Fruit fly (Drosophila melanogaster) whole organism, embryonic: ENCODE measurements around the gene Trm1.

Experiments
- Antp ChIP-seq: fragments of 200-800 bp; sonication (Bioruptor generic); optimal IDR thresholded peaks from 3 replicates; lab custom pipeline; 2016; ENCODE audit warnings: missing biosample characterization, missing genetic modification characterization
- CG10209 ChIP-seq: fragments of 200-800 bp; sonication (Bioruptor generic); optimal IDR thresholded peaks from 3 replicates; lab custom pipeline; 2017; ENCODE audit warnings: missing biosample characterization, mild to moderate bottlenecking, missing genetic modification characterization, missing genetic modification reagents
- CG11093 ChIP-seq: fragments of 200-800 bp; sonication (Bioruptor generic); IDR thresholded peaks from 3 replicates; pipeline ENCODE4 v1.3.6; 2022; ENCODE audit warnings: missing biosample characterization, missing genetic modification characterization
- CG11504 ChIP-seq: fragments of 200-800 bp; sonication (Bioruptor generic); optimal IDR thresholded peaks from 3 replicates; lab custom pipeline; 2019; ENCODE audit warnings: missing biosample characterization, mild to moderate bottlenecking, missing genetic modification characterization, moderate library complexity
- CG11695 ChIP-seq: fragments of 200-800 bp; sonication (Bioruptor generic); IDR thresholded peaks from 3 replicates; pipeline ENCODE4 v1.3.6; 2022; ENCODE audit warnings: missing biosample characterization, missing genetic modification characterization
- CG12071 ChIP-seq: fragments of 200-800 bp; sonication (Bioruptor generic); optimal IDR thresholded peaks from 3 replicates; lab custom pipeline; 2018; ENCODE audit warnings: missing biosample characterization, mild to moderate bottlenecking, missing genetic modification characterization
- CG13287 ChIP-seq: fragments of 200-800 bp; sonication (Bioruptor generic); IDR thresholded peaks from 2 replicates; pipeline ENCODE4 v1.3.6; 2022; ENCODE audit warnings: missing biosample characterization, missing genetic modification characterization; ENCODE audit not compliant: partially characterized antibody
- CG13424 ChIP-seq: fragments of 200-800 bp; sonication (Bioruptor generic); optimal IDR thresholded peaks from 2 replicates; lab custom pipeline; 2019; ENCODE audit warnings: missing biosample characterization, mild to moderate bottlenecking, missing genetic modification characterization, moderate library complexity
- CG1529 ChIP-seq: fragments of 200-800 bp; sonication (Bioruptor generic); optimal IDR thresholded peaks from 3 replicates; lab custom pipeline; 2018; ENCODE audit warnings: missing biosample characterization, missing genetic modification characterization
- CG15514 ChIP-seq: fragments of 200-800 bp; sonication (Bioruptor generic); optimal IDR thresholded peaks from 3 replicates; lab custom pipeline; 2017; ENCODE audit warnings: missing biosample characterization, missing genetic modification characterization, mild to moderate bottlenecking, moderate library complexity, missing genetic modification reagents
- CG15601 ChIP-seq: fragments of 200-800 bp; sonication (Bioruptor generic); optimal IDR thresholded peaks from 3 replicates; lab custom pipeline; 2019; ENCODE audit warnings: missing biosample characterization, mild to moderate bottlenecking, missing genetic modification characterization, moderate library complexity
- CG1603 ChIP-seq: fragments of 200-800 bp; sonication (Bioruptor generic); optimal IDR thresholded peaks from 2 replicates; lab custom pipeline; 2019; ENCODE audit warnings: missing biosample characterization, mild to moderate bottlenecking, missing genetic modification characterization, moderate library complexity
- CG17186 ChIP-seq: fragments of 200-800 bp; sonication (Bioruptor generic); optimal IDR thresholded peaks from 3 replicates; lab custom pipeline; 2017; ENCODE audit warnings: missing biosample characterization, missing genetic modification reagents, missing genetic modification characterization
- CG17829 ChIP-seq: fragments of 200-800 bp; optimal IDR thresholded peaks from 2 replicates; lab custom pipeline; 2019; ENCODE audit warnings: missing biosample characterization, mild to moderate bottlenecking, missing genetic modification characterization, moderate library complexity
- CG2129 ChIP-seq: fragments of 200-800 bp; sonication (Bioruptor generic); IDR thresholded peaks from 2 replicates; pipeline ENCODE4 v1.3.6; 2022; ENCODE audit warnings: missing biosample characterization, missing genetic modification characterization; ENCODE audit not compliant: partially characterized antibody
- CG2875 ChIP-seq: fragments of 200-800 bp; sonication (Bioruptor generic); optimal IDR thresholded peaks from 2 replicates; lab custom pipeline; 2017; ENCODE audit warnings: missing biosample characterization, mild to moderate bottlenecking, missing genetic modification characterization, missing genetic modification reagents
- CG32772 ChIP-seq: fragments of 200-800 bp; sonication (Bioruptor generic); IDR thresholded peaks from 2 replicates; pipeline ENCODE4 v1.3.6; 2022; ENCODE audit warnings: missing biosample characterization, missing genetic modification characterization
- CG3995 ChIP-seq: fragments of 200-800 bp; sonication (Bioruptor generic); optimal IDR thresholded peaks from 3 replicates; lab custom pipeline; 2016; ENCODE audit warnings: missing biosample characterization, missing genetic modification characterization
- CG42726 ChIP-seq: fragments of 200-800 bp; sonication (Bioruptor generic); IDR thresholded peaks from 2 replicates; pipeline ENCODE4 v1.3.6; 2022; ENCODE audit warnings: missing biosample characterization, missing genetic modification characterization; ENCODE audit not compliant: partially characterized antibody
- CG4424 ChIP-seq: fragments of 200-800 bp; sonication (Bioruptor generic); optimal IDR thresholded peaks from 3 replicates; lab custom pipeline; 2016; ENCODE audit warnings: missing biosample characterization, missing genetic modification characterization
- CG6791 ChIP-seq: fragments of 200-800 bp; sonication (Bioruptor generic); IDR thresholded peaks from 3 replicates; pipeline ENCODE4 v1.3.6; 2022; ENCODE audit warnings: missing biosample characterization, missing genetic modification characterization; ENCODE audit not compliant: partially characterized antibody
- CG7963 ChIP-seq: fragments of 200-800 bp; sonication (Bioruptor generic); IDR thresholded peaks from 3 replicates; pipeline ENCODE4 v1.3.6; 2022; ENCODE audit warnings: missing biosample characterization, missing genetic modification characterization; ENCODE audit not compliant: partially characterized antibody
- CG7987 ChIP-seq: fragments of 200-800 bp; sonication (Bioruptor generic); optimal IDR thresholded peaks from 2 replicates; lab custom pipeline; 2018; ENCODE audit warnings: missing biosample characterization, mild to moderate bottlenecking, missing genetic modification characterization, moderate library complexity
- CG8290 ChIP-seq, 3 experiments: fragments of 200-800 bp; sonication (Bioruptor generic); optimal IDR thresholded peaks; 2 replicates each; lab custom pipeline; 2016 to 2019; ENCODE audit warnings: missing biosample characterization in 3 of 3, missing genetic modification characterization in 3 of 3, mild to moderate bottlenecking in 2 of 3, moderate library complexity in 1 of 3
- CG8944 ChIP-seq: fragments of 200-800 bp; sonication (Bioruptor generic); optimal IDR thresholded peaks from 3 replicates; lab custom pipeline; 2016; ENCODE audit warnings: missing biosample characterization, missing genetic modification characterization
- CG9727 ChIP-seq: fragments of 200-800 bp; sonication (Bioruptor generic); optimal IDR thresholded peaks from 3 replicates; lab custom pipeline; 2017; ENCODE audit warnings: missing biosample characterization, mild to moderate bottlenecking, missing genetic modification characterization
- Dref ChIP-seq: fragments of 200-800 bp; sonication (Bioruptor generic); IDR thresholded peaks from 2 replicates; pipeline ENCODE4 v1.3.6; 2022; ENCODE audit warnings: missing biosample characterization, missing genetic modification characterization
- Fer1 ChIP-seq: fragments of 200-800 bp; sonication (Bioruptor generic); optimal IDR thresholded peaks from 2 replicates; lab custom pipeline; 2017; ENCODE audit warnings: missing biosample characterization, mild to moderate bottlenecking, missing genetic modification characterization
- H15 ChIP-seq: fragments of 200-800 bp; sonication (Bioruptor generic); IDR thresholded peaks from 3 replicates; pipeline ENCODE4 v1.3.6; 2022; ENCODE audit warnings: missing biosample characterization, missing genetic modification characterization
- HHEX ChIP-seq: fragments of 200-800 bp; sonication (Bioruptor generic); optimal IDR thresholded peaks from 3 replicates; lab custom pipeline; 2017; ENCODE audit warnings: missing biosample characterization, mild to moderate bottlenecking, missing genetic modification characterization, missing genetic modification reagents
- MBD-R2 ChIP-seq: fragments of 200-800 bp; sonication (Bioruptor generic); IDR thresholded peaks from 2 replicates; pipeline ENCODE4 v1.3.6; 2022; ENCODE audit warnings: missing biosample characterization, missing genetic modification characterization
- Nf-YC ChIP-seq: fragments of 200-800 bp; optimal IDR thresholded peaks from 3 replicates; lab custom pipeline; 2019; ENCODE audit warnings: missing biosample characterization, mild to moderate bottlenecking, missing genetic modification characterization, moderate library complexity
- PHDP ChIP-seq: fragments of 200-800 bp; sonication (Bioruptor generic); optimal IDR thresholded peaks from 3 replicates; lab custom pipeline; 2018; ENCODE audit warnings: missing biosample characterization, mild to moderate bottlenecking, missing genetic modification characterization, moderate library complexity
- Side ChIP-seq: fragments of 200-800 bp; sonication (Bioruptor generic); optimal IDR thresholded peaks from 2 replicates; lab custom pipeline; 2016; ENCODE audit warnings: missing biosample characterization, missing genetic modification characterization
- Sin3A ChIP-seq: fragments of >200 bp; optimal IDR thresholded peaks from 2 replicates; lab custom pipeline; 2018
- Sry-δ ChIP-seq: fragments of 200-800 bp; sonication (Bioruptor generic); optimal IDR thresholded peaks from 2 replicates; lab custom pipeline; 2016; ENCODE audit warnings: missing biosample characterization, missing genetic modification characterization
- abd-A ChIP-seq: fragments of 200-800 bp; sonication (Bioruptor generic); optimal IDR thresholded peaks from 3 replicates; lab custom pipeline; 2019; ENCODE audit warnings: missing biosample characterization, mild to moderate bottlenecking, missing genetic modification characterization, moderate library complexity
- cad ChIP-seq: fragments of >200 bp; optimal IDR thresholded peaks from 2 replicates; lab custom pipeline; 2017; ENCODE audit warnings: missing biosample characterization, missing genetic modification characterization
- corto ChIP-seq: fragments of 200-800 bp; sonication (Bioruptor generic); optimal IDR thresholded peaks from 2 replicates; lab custom pipeline; 2016; ENCODE audit warnings: missing biosample characterization, mild to moderate bottlenecking, missing genetic modification characterization, moderate library complexity
- cwo ChIP-seq: fragments of 200-800 bp; sonication (Bioruptor generic); optimal IDR thresholded peaks from 3 replicates; lab custom pipeline; 2017; ENCODE audit warnings: missing biosample characterization, missing genetic modification characterization, mild to moderate bottlenecking, moderate library complexity, missing genetic modification reagents
- ftz-f1 ChIP-seq: fragments of 200-800 bp; sonication (Bioruptor generic); optimal IDR thresholded peaks from 2 replicates; lab custom pipeline; 2016; ENCODE audit warnings: missing biosample characterization, missing genetic modification characterization
- gro ChIP-seq: fragments of 200-800 bp; sonication (Bioruptor generic); optimal IDR thresholded peaks from 2 replicates; lab custom pipeline; 2016; ENCODE audit warnings: missing biosample characterization, missing genetic modification characterization
- her ChIP-seq: fragments of 200-800 bp; sonication (Bioruptor generic); optimal IDR thresholded peaks from 2 replicates; lab custom pipeline; 2016; ENCODE audit warnings: missing biosample characterization, missing genetic modification characterization
- org-1 ChIP-seq: fragments of 200-800 bp; sonication (Bioruptor generic); optimal IDR thresholded peaks from 2 replicates; lab custom pipeline; 2017; ENCODE audit warnings: missing biosample characterization, missing genetic modification characterization
- pita ChIP-seq: fragments of 200-800 bp; sonication (Bioruptor generic); optimal IDR thresholded peaks from 2 replicates; lab custom pipeline; 2017; ENCODE audit warnings: missing biosample characterization, mild to moderate bottlenecking, missing genetic modification characterization
- pzg ChIP-seq: fragments of 200-800 bp; sonication (Bioruptor generic); optimal IDR thresholded peaks from 3 replicates; lab custom pipeline; 2018; ENCODE audit warnings: missing biosample characterization, mild to moderate bottlenecking, missing genetic modification characterization, moderate library complexity
- sisA ChIP-seq: fragments of 200-800 bp; sonication (Bioruptor generic); IDR thresholded peaks from 2 replicates; pipeline ENCODE4 v1.3.6; 2022; ENCODE audit warnings: missing biosample characterization, missing genetic modification characterization
- sug ChIP-seq: fragments of 200-800 bp; optimal IDR thresholded peaks from 2 replicates; lab custom pipeline; 2019; ENCODE audit warnings: missing biosample characterization, mild to moderate bottlenecking, missing genetic modification characterization, moderate library complexity
- tll ChIP-seq, 2 experiments: fragments of 200-800 bp in 1 of 2; fragments of >200 bp in 1 of 2; sonication (Bioruptor generic) in 1 of 2; optimal IDR thresholded peaks; 2 replicates each; lab custom pipeline; 2017 to 2019; ENCODE audit warnings: missing biosample characterization in 2 of 2, missing genetic modification characterization in 2 of 2, mild to moderate bottlenecking in 1 of 2, moderate library complexity in 1 of 2
- wor ChIP-seq: fragments of 200-800 bp; sonication (Bioruptor generic); IDR thresholded peaks from 2 replicates; pipeline ENCODE4 v1.3.6; 2022; ENCODE audit warnings: missing biosample characterization, missing genetic modification characterization

The Trm1 gene

dm6 chr2L:12434535-12434938 lies 6.7 kb downstream of the Trm1 start, which contains the start of gene SC35 (continued):
- TF ChIP-seq CG8290 (GFP tag; optimal IDR thresholded peaks at IDR 0.05; lab: Kevin White, UChicago) = no peak
- peak in 1 of 2 experiments; percentile 58 for TF ChIP-seq CG8290 (tag; optimal IDR thresholded peaks at IDR 0.05; lab: Kevin White, UChicago)
- TF ChIP-seq org-1 (GFP tag; lab: Kevin White, UChicago) = no peak
- TF ChIP-seq CG2129 (GFP tag; lab: Robert Waterston, UW) = no peak
- TF ChIP-seq CG17829 (tag; lab: Kevin White, UChicago) = peak; percentile 3
- TF ChIP-seq CG1529 = no peak
- TF ChIP-seq sug (tag; lab: Kevin White, UChicago) = no peak
- TF ChIP-seq pita (GFP tag; lab: Kevin White, UChicago) = no peak
- no peak for TF ChIP-seq CG11504 (tag; lab: Kevin White, UChicago)
- TF ChIP-seq Antp (GFP tag; lab: Kevin White, UChicago) = no peak
- peak; percentile 2 for TF ChIP-seq Side (GFP tag; lab: Kevin White, UChicago)
- TF ChIP-seq CG7963 (GFP tag; lab: Robert Waterston, UW) = 0 out of 3 replicates have a peak, but pooled peaks have one; percentile 13
- TF ChIP-seq sisA (GFP tag; lab: Robert Waterston, UW) = no peak
- TF ChIP-seq CG13287 (GFP tag; lab: Robert Waterston, UW) = peak; percentile 15; the same call in 1 of the 2 replicates
- no peak for TF ChIP-seq cwo
- TF ChIP-seq Dref (GFP tag; lab: Robert Waterston, UW) = peak; percentile 10; the same call in 1 of the 2 replicates
- TF ChIP-seq CG1603 = peak; percentile 37
- no peak for TF ChIP-seq CG32772 (GFP tag; lab: Robert Waterston, UW)
- no peak for TF ChIP-seq cad
- no peak for TF ChIP-seq CG9727 (GFP tag; lab: Kevin White, UChicago)
- peak; percentile 76 for TF ChIP-seq CG15514 (GFP tag; lab: Kevin White, UChicago)
- TF ChIP-seq CG7987 (GFP tag; lab: Kevin White, UChicago) = peak; percentile 40
- no peak for TF ChIP-seq CG10209 (GFP tag; lab: Kevin White, UChicago)
- no peak for TF ChIP-seq Fer1
- peak; percentile 61 for TF ChIP-seq MBD-R2 (GFP tag; lab: Robert Waterston, UW)
- TF ChIP-seq CG42726 = no peak
- TF ChIP-seq CG6791 (GFP tag; lab: Robert Waterston, UW) = peak; percentile 9; the same call in 1 of the 3 replicates
- TF ChIP-seq CG15601 (tag; lab: Kevin White, UChicago) = no peak
- peak; percentile 42 for TF ChIP-seq Sry-δ (GFP tag; lab: Kevin White, UChicago)
- peak; percentile 50 for TF ChIP-seq ftz-f1 (GFP tag; lab: Kevin White, UChicago)
- no peak for TF ChIP-seq wor (GFP tag; lab: Robert Waterston, UW)
- no peak for TF ChIP-seq CG12071
- TF ChIP-seq CG3995 = peak; percentile 92
- TF ChIP-seq CG4424 (GFP tag; lab: Kevin White, UChicago) = no peak
- no peak for TF ChIP-seq CG13424 (tag; lab: Kevin White, UChicago)
- TF ChIP-seq corto (GFP tag; lab: Kevin White, UChicago) = no peak
- no peak for TF ChIP-seq CG2875 (GFP tag; lab: Kevin White, UChicago)
- no peak for TF ChIP-seq Nf-YC (tag; lab: Kevin White, UChicago)
- no peak for TF ChIP-seq H15
- TF ChIP-seq CG17186 (GFP tag; lab: Kevin White, UChicago) = no peak
- TF ChIP-seq CG11695 (GFP tag; lab: Robert Waterston, UW) = no peak
- peak; percentile 82 for TF ChIP-seq pzg (GFP tag; lab: Kevin White, UChicago)
- TF ChIP-seq gro (GFP tag; lab: Kevin White, UChicago) = peak; percentile 12
- peak; percentile 41 for TF ChIP-seq abd-A
- no peak for TF ChIP-seq tll (GFP tag; optimal IDR thresholded peaks at IDR 0.05; lab: Kevin White, UChicago)
- no peak for TF ChIP-seq PHDP (tag; lab: Kevin White, UChicago)
- peak; percentile 14 for TF ChIP-seq her
- no peak for TF ChIP-seq HHEX (GFP tag; lab: Kevin White, UChicago)
- TF ChIP-seq CG8944 (GFP tag; lab: Kevin White, UChicago) = no peak
- TF ChIP-seq CG11093 (GFP tag; lab: Robert Waterston, UW) = no peak
- peak; percentile 27 for TF ChIP-seq Sin3A
